Worm (Caenorhabditis elegans): ENCODE results near the gene men-1.

The men-1 gene

DNA sequence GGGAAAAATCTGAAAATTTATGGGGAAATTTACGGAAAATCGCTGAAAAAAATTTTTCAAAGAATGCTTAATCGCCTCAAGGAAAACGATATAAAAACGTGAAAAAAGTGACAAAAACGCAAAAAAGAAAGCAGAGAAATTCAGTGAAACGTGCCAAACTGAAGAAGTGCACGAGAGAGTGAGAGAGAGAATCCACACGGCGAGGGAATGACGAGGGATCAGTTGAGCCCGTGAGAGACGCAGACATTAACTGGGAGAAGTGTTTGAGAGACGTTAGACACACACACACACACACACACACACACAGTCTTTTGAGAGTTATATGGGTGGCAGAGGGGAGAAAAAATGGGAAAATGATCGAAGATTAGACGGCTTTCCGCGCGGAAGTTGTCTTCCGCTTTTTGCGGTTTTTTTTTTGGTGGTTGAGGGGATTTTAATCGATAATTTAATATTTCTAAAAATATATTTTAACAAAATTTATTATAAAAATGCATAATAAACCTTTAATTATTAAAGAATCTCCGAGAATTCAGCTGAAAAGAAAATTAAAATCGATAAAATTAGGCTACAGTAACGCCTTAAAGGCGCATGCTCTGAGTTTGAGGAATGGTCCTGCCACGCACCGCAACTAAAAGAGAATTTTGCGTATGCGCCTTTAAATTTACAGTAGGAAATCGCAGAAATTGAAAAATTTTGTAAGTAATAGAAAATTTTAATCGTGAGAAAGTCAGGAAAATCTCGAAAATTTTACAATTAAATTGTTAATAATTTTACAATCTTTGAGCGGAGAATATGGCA lies 10.7 kb upstream of the men-1 start (continued):
- TF ChIP-seq cebp-1 (GFP tag; IDR thresholded peaks at IDR 0.05) = no peak
- peak; percentile 44 for TF ChIP-seq cebp-1 (tag; optimal IDR thresholded peaks at IDR 0.05)
- TF ChIP-seq F57A8.1 (GFP tag; optimal IDR thresholded peaks at IDR 0.05) = no peak
- no peak for TF ChIP-seq bed-2 (GFP tag; IDR thresholded peaks at IDR 0.05)
- peak; percentile 73 for TF ChIP-seq mcd-1 (GFP tag; IDR thresholded peaks at IDR 0.05)
- no peak for TF ChIP-seq attf-3 (GFP tag; conservative IDR thresholded peaks at IDR 0.05)
- TF ChIP-seq egl-18 (GFP tag; IDR thresholded peaks at IDR 0.05) = no peak
- TF ChIP-seq sptf-2 (GFP tag; optimal IDR thresholded peaks at IDR 0.05) = no peak
- TF ChIP-seq dpff-1 (tag; optimal IDR thresholded peaks at IDR 0.05) = no peak
- TF ChIP-seq atf-7 (tag; optimal IDR thresholded peaks at IDR 0.05) = no peak
- no peak for TF ChIP-seq C17E4.6 (GFP tag; IDR thresholded peaks at IDR 0.05)
- TF ChIP-seq lsl-1 (GFP tag; optimal IDR thresholded peaks at IDR 0.05) = peak; percentile 100
- peak; percentile 76 for TF ChIP-seq dox-1 (GFP tag; IDR thresholded peaks at IDR 0.05)
- TF ChIP-seq ztf-3 (GFP tag; optimal IDR thresholded peaks at IDR 0.05) = no peak
- TF ChIP-seq nfya-1 (tag; optimal IDR thresholded peaks at IDR 0.05; ENCODE audit: borderline replicate concordance, insufficient read depth) = no peak
- TF ChIP-seq bed-1 (GFP tag; IDR thresholded peaks at IDR 0.05) = no peak
- TF ChIP-seq akir-1 (GFP tag; optimal IDR thresholded peaks at IDR 0.05) = no peak
- no peak for TF ChIP-seq Y67H2A.10 (GFP tag; conservative IDR thresholded peaks at IDR 0.05)
- no peak for TF ChIP-seq ceh-79 (tag; optimal IDR thresholded peaks at IDR 0.05)
- peak; percentile 86 for TF ChIP-seq snpc-1.3 (tag; optimal IDR thresholded peaks at IDR 0.05; ENCODE audit: insufficient read depth)
- peak; percentile 32; the same call in 1 of the 2 replicates for TF ChIP-seq Y53G8AR.9 (GFP tag; conservative IDR thresholded peaks at IDR 0.05)
- TF ChIP-seq lin-40 (tag; optimal IDR thresholded peaks at IDR 0.05) = peak; percentile 20
- peak; percentile 74 for TF ChIP-seq ekl-4 (GFP tag; IDR thresholded peaks at IDR 0.05)
- no peak for TF ChIP-seq attf-5 (GFP tag; optimal IDR thresholded peaks at IDR 0.05)
- no peak for TF ChIP-seq pha-4 (tag; optimal IDR thresholded peaks at IDR 0.05)
- TF ChIP-seq sea-2 (GFP tag; IDR thresholded peaks at IDR 0.05) = no peak
- no peak for TF ChIP-seq nfyb-1 (GFP tag; IDR thresholded peaks at IDR 0.05)
- TF ChIP-seq pbrm-1 (GFP tag; IDR thresholded peaks at IDR 0.05) = peak; percentile 70
- no peak for TF ChIP-seq lag-1 (GFP tag; IDR thresholded peaks at IDR 0.05)
- TF ChIP-seq hmg-20 (GFP tag; IDR thresholded peaks at IDR 0.05) = 0 out of 2 replicates have a peak, but pooled peaks have one; percentile 7
- no peak for TF ChIP-seq K11D2.4 (GFP tag; IDR thresholded peaks at IDR 0.05)
- no peak for TF ChIP-seq ceh-27 (GFP tag; optimal IDR thresholded peaks at IDR 0.05)
- peak; percentile 72 for TF ChIP-seq B0336.3 (GFP tag; IDR thresholded peaks at IDR 0.05)
- TF ChIP-seq mxl-1 (tag; optimal IDR thresholded peaks at IDR 0.05) = no peak
- TF ChIP-seq ztf-26 (tag; optimal IDR thresholded peaks at IDR 0.05) = no peak
- peak; percentile 79; the same call in 1 of the 2 replicates for TF ChIP-seq ztf-28 (GFP tag; IDR thresholded peaks at IDR 0.05)
- no peak for TF ChIP-seq Y79H2A.3 (GFP tag; conservative IDR thresholded peaks at IDR 0.05)
- TF ChIP-seq C06A6.2 (GFP tag; conservative IDR thresholded peaks at IDR 0.05) = no peak
- TF ChIP-seq egrh-3 (GFP tag; IDR thresholded peaks at IDR 0.05) = no peak
- TF ChIP-seq unc-130 (GFP tag; optimal IDR thresholded peaks at IDR 0.05) = peak; percentile 31
- no peak for TF ChIP-seq egl-44 (GFP tag; IDR thresholded peaks at IDR 0.05)
- no peak for TF ChIP-seq mes-4 (tag; optimal IDR thresholded peaks at IDR 0.05)
- no peak for TF ChIP-seq mel-28 (tag; optimal IDR thresholded peaks at IDR 0.05; ENCODE audit: borderline replicate concordance)
- TF ChIP-seq efl-1 (GFP tag; optimal IDR thresholded peaks at IDR 0.05) = peak; percentile 68
- no peak for TF ChIP-seq nhr-90 (tag; optimal IDR thresholded peaks at IDR 0.05)
- no peak for TF ChIP-seq B0035.1 (tag; optimal IDR thresholded peaks at IDR 0.05)
- TF ChIP-seq lir-1 (GFP tag; conservative IDR thresholded peaks at IDR 0.05) = peak; percentile 56; the same call in 1 of the 2 replicates
- 0 out of 2 replicates have a peak, but pooled peaks have one; percentile 73 for TF ChIP-seq madf-3 (GFP tag; IDR thresholded peaks at IDR 0.05)

All from whole organism, young adult.